Worm (Caenorhabditis elegans): Measurements from ENCODE around the gene Y54G2A.36.
"Not testable (repeated sequence)": the region's sequence is repeated elsewhere in the genome, so short reads cannot be mapped to it uniquely, and the experiment has no call there.

Gene Y54G2A.36

DNA sequence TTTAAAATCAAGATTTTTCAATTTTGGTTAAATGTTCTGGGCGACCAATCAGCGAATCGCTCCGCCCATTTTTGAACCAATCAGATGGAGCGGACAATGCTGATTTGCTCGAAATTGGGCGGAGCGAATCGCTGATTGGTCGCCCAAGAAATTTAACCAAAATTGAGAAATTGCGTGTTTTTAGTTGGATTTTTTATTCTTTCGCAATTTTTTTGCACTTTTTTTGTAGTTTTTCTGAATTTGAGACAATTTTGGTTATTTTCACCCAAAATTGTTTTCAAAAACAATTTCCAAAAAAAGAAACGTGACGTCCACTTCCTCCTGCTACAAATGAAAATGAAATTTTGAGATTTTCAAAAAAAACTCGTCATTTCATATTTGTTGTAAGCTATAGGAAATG, 10.8 kb upstream of the Y54G2A.36 start, which contains the start of gene dml-1:
Gene dml-1, plus strand, starts transcription at position 301 of the 400 bp plus-strand sequence.
- TF ChIP-seq tab-1 (GFP tag; IDR thresholded peaks at IDR 0.05) (no peak), T22C8.4 (GFP tag; IDR thresholded peaks at IDR 0.05) (no peak), ztf-23 (GFP tag; IDR thresholded peaks at IDR 0.05) (no peak), med-1 (GFP tag; optimal IDR thresholded peaks at IDR 0.05; ENCODE audit: insufficient read depth) (no peak), klf-2 (GFP tag; conservative IDR thresholded peaks at IDR 0.05) (no peak), ref-1 (GFP tag; conservative IDR thresholded peaks at IDR 0.05) (no peak), flt-1 (GFP tag; IDR thresholded peaks at IDR 0.05) (no peak), cog-1 (tag; optimal IDR thresholded peaks at IDR 0.05) (no peak), ztf-29 (GFP tag; IDR thresholded peaks at IDR 0.05) (no peak)

DNA sequence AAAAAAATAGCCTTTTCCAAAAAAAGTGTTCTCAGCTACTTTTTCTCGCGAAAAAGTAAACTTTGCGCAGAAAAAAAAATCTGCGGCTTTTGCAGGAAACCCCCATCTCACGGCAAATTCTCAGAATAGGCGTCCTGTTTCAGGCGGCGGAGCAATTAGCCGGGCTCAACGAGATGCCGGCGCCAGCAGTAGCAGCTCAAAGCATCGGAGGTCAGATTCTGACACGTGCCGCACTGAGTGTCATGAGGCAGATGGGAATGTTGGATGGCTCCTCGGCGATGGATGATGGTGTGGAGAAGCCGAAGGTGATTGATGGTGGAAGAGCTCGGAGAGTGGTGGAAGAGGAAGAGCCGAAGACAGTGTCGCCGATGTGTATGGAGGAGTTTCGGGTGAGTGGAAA, 10.2 kb upstream of the Y54G2A.36 start:
- TF ChIP-seq cog-1 (tag; optimal IDR thresholded peaks at IDR 0.05) (no peak), T22C8.4 (GFP tag; IDR thresholded peaks at IDR 0.05) (no peak), ztf-29 (GFP tag; IDR thresholded peaks at IDR 0.05) (no peak), med-1 (GFP tag; optimal IDR thresholded peaks at IDR 0.05; ENCODE audit: insufficient read depth) (no peak)

DNA sequence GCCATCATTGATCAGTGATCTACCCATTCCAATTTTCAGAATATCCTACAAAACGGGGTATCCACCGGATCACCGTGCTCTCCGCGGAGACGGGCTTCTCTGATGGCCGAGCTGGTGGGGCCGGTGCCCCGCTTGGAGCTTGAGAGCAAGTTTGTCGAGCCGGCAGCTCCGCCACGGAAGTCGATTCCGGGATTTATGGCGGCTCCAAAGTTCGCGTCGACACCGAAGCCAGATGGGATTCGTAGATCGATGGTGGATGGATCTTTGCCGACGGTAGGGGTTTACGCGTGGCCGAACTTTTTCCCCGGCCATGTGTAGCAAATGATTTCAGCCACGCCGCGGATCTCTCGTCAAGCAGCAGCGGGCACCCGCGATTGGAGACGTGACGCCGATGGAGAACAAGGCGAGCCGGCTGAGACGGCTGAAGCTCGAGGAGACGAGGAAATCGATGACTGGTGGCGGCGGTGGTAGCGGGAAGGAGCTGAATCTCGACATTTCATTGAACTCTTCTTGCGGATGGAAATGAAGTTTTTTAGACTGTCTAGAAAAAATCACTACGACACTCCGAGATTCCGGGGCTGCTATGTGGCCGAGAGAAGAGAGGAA, 8.9 kb upstream of the Y54G2A.36 start:
- TF ChIP-seq ztf-29 (GFP tag; IDR thresholded peaks at IDR 0.05) (no peak), T22C8.4 (GFP tag; IDR thresholded peaks at IDR 0.05) (no peak), cog-1 (tag; optimal IDR thresholded peaks at IDR 0.05) (no peak), tab-1 (GFP tag; IDR thresholded peaks at IDR 0.05) (no peak), ref-1 (GFP tag; conservative IDR thresholded peaks at IDR 0.05) (no peak), flt-1 (GFP tag; IDR thresholded peaks at IDR 0.05) (no peak), klf-2 (GFP tag; conservative IDR thresholded peaks at IDR 0.05) (no peak), ztf-23 (GFP tag; IDR thresholded peaks at IDR 0.05) (no peak), med-1 (GFP tag; optimal IDR thresholded peaks at IDR 0.05; ENCODE audit: insufficient read depth) (no peak)

DNA sequence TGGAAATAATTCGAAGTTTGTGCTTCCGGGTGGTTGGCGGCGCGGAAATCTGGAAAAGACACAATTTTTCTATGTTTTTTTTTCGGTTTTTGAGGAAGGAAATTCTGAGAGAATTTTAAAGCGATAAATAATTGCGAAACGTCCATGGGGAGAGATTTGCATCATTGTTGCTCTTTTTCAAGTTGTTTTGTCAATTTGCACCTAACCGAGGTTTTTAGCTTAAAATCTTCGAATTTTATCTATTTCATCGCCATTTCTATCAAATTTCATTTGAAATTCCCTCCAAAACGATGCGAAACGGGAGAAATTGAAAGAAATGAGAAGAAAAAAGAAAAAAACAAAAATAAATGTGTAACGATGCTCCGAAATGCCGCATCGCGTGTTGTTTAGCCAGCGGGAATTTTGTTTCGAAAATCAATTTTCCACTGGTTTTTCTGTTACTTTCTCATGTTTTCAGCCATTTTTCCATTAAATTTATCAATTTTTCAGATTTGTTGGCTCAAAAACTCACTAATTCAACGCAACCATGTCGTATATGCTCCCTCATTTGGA, 7.0 kb upstream of the Y54G2A.36 start, which contains the start of the genes nprt-1 and dib-1:
Gene nprt-1, minus strand, starts transcription at position 51 of the 552 bp plus-strand sequence.
Gene dib-1, plus strand, starts transcription at position 482 of the 552 bp plus-strand sequence.
- no peak for TF ChIP-seq ztf-29 (GFP tag; IDR thresholded peaks at IDR 0.05)
- TF ChIP-seq ref-1 (GFP tag; conservative IDR thresholded peaks at IDR 0.05) = no peak
- TF ChIP-seq ztf-23 (GFP tag; IDR thresholded peaks at IDR 0.05) = no peak
- TF ChIP-seq cog-1 (tag; optimal IDR thresholded peaks at IDR 0.05) = no peak
- no peak for TF ChIP-seq tab-1 (GFP tag; IDR thresholded peaks at IDR 0.05)
- TF ChIP-seq T22C8.4 (GFP tag; IDR thresholded peaks at IDR 0.05) = no peak
- TF ChIP-seq klf-2 (GFP tag; conservative IDR thresholded peaks at IDR 0.05) = no peak
- TF ChIP-seq flt-1 (GFP tag; IDR thresholded peaks at IDR 0.05) = no peak
- TF ChIP-seq med-1 (GFP tag; optimal IDR thresholded peaks at IDR 0.05; ENCODE audit: insufficient read depth) = no peak

DNA sequence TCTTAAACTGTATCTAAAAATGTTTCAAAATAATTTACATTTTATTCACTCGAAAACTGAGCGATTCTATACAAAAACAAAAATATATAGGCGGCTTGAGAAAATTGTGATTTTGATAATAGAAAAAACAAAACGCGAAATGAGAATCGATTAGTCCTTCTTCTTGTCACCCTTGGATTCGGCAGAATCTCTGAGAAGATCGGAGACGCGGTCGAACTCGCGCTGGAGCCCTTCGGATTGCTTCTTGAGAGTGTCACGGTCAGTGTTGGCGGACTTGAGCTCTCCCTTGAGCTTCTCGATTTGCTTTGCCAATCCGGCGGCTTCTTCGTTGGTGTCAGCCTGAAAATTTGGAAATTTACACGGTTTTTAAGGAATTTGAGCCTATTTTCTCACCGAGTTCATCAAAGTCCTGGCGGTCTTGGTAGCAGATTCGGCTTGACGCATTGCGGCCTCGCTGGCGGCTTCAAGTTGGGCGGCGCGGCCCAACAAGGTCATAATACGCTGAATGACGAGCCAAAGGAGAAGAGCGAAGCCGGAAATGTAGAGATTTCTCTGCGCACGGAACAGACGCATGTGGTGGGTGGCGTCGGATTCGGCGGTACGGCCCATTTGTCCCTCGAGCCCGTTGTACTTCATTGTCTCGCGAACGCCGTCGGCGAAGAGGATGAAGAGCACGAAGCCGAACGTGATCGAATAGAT, 5.8 kb upstream of the Y54G2A.36 start:
- TF ChIP-seq ref-1 (GFP tag; conservative IDR thresholded peaks at IDR 0.05) (no peak), tab-1 (GFP tag; IDR thresholded peaks at IDR 0.05) (no peak), T22C8.4 (GFP tag; IDR thresholded peaks at IDR 0.05) (no peak), med-1 (GFP tag; optimal IDR thresholded peaks at IDR 0.05; ENCODE audit: insufficient read depth) (no peak), klf-2 (GFP tag; conservative IDR thresholded peaks at IDR 0.05) (no peak), flt-1 (GFP tag; IDR thresholded peaks at IDR 0.05) (no peak), ztf-29 (GFP tag; IDR thresholded peaks at IDR 0.05) (no peak), cog-1 (tag; optimal IDR thresholded peaks at IDR 0.05) (no peak), ztf-23 (GFP tag; IDR thresholded peaks at IDR 0.05) (no peak)

DNA sequence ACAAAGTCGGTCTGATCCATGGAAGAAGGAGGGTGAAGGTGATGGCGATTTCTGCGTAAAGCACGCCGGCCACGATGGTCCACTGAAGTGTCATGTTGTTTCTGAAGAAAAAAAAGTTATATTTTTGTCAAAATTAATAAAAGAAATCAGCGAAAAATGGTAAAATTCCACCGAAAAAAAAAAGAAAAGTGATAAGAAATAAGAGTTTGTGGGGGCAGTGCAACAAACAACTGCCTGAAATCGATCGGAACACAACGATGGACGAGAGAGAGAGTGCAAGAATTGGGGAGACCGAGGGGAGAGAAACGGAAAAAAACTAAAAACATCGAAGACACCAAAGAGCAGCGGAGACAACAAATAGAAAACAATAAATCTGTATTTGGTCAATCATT, 5.1 kb upstream of the Y54G2A.36 start, which contains the start of gene Y54G2A.18:
Gene Y54G2A.18, minus strand, starts transcription at position 101 of the 392 bp plus-strand sequence.
- no peak for TF ChIP-seq klf-2 (GFP tag; conservative IDR thresholded peaks at IDR 0.05)
- no peak for TF ChIP-seq ztf-29 (GFP tag; IDR thresholded peaks at IDR 0.05)
- TF ChIP-seq med-1 (GFP tag; optimal IDR thresholded peaks at IDR 0.05; ENCODE audit: insufficient read depth) = no peak
- no peak for TF ChIP-seq tab-1 (GFP tag; IDR thresholded peaks at IDR 0.05)
- TF ChIP-seq ztf-23 (GFP tag; IDR thresholded peaks at IDR 0.05) = no peak
- TF ChIP-seq ref-1 (GFP tag; conservative IDR thresholded peaks at IDR 0.05) = no peak
- TF ChIP-seq cog-1 (tag; optimal IDR thresholded peaks at IDR 0.05) = no peak

DNA sequence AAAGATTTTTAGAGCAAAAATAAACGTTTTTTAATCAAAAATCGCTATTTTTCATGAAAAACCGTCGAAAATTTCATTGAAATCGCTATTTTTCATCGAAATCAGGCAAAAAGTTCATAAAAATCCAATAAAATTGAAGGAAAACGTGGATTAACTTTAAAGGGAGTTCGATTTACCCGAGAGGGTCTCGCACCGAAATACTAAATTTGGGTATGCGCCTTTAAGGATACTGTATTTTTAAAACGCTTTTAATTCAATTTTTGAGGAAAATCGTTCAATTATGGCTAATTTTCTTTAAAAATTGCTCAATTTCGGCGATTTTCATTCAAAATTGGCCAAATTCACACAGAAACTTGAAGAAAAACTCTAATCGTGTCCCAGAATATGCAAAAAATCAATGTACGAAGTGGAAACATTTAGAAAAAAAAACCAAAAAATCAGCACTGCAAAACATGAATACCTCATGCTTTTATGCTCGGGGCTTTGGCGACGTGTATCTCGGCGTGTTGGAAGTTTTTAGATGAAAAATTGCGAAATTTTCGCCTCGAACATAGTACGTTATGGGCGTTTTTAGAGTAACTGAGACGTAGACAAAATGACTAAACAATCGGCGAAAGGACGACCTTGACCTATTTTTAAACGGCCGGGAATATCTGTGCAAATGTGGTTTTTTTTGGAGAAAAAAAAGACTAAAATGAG, 4.6 kb upstream of the Y54G2A.36 start:
- TF ChIP-seq klf-2 (GFP tag; conservative IDR thresholded peaks at IDR 0.05) = no peak
- TF ChIP-seq med-1 (GFP tag; optimal IDR thresholded peaks at IDR 0.05; ENCODE audit: insufficient read depth) = no peak
- no peak for TF ChIP-seq T22C8.4 (GFP tag; IDR thresholded peaks at IDR 0.05)
- no peak for TF ChIP-seq cog-1 (tag; optimal IDR thresholded peaks at IDR 0.05)
- TF ChIP-seq ztf-23 (GFP tag; IDR thresholded peaks at IDR 0.05) = no peak
- TF ChIP-seq ztf-29 (GFP tag; IDR thresholded peaks at IDR 0.05) = no peak
- TF ChIP-seq flt-1 (GFP tag; IDR thresholded peaks at IDR 0.05) = no peak
- no peak for TF ChIP-seq ref-1 (GFP tag; conservative IDR thresholded peaks at IDR 0.05)
- TF ChIP-seq tab-1 (GFP tag; IDR thresholded peaks at IDR 0.05) = no peak

DNA sequence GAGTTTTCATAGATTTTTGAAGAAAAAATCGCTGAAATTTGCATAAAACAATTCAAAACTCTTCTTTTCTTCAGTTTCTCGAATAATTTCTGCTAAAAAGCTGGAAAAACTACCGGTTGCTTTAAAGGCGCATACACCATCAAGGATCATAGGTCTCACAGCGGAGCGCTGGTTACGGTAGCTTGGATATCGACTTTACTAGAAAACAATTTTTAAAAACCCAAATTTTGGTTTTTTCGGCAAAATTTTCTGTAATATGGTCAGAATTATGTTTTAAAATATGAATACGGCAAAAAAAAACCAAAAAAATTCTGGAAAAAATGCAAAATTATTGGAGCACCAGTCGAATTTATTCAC, 4.0 kb upstream of the Y54G2A.36 start:
- no peak for TF ChIP-seq cog-1 (tag; optimal IDR thresholded peaks at IDR 0.05)
- no peak for TF ChIP-seq ztf-29 (GFP tag; IDR thresholded peaks at IDR 0.05)
- TF ChIP-seq T22C8.4 (GFP tag; IDR thresholded peaks at IDR 0.05) = no peak
- no peak for TF ChIP-seq tab-1 (GFP tag; IDR thresholded peaks at IDR 0.05)
- TF ChIP-seq klf-2 (GFP tag; conservative IDR thresholded peaks at IDR 0.05) = no peak
- TF ChIP-seq med-1 (GFP tag; optimal IDR thresholded peaks at IDR 0.05; ENCODE audit: insufficient read depth) = no peak
- no peak for TF ChIP-seq ztf-23 (GFP tag; IDR thresholded peaks at IDR 0.05)
- TF ChIP-seq ref-1 (GFP tag; conservative IDR thresholded peaks at IDR 0.05) = no peak
- no peak for TF ChIP-seq flt-1 (GFP tag; IDR thresholded peaks at IDR 0.05)

DNA sequence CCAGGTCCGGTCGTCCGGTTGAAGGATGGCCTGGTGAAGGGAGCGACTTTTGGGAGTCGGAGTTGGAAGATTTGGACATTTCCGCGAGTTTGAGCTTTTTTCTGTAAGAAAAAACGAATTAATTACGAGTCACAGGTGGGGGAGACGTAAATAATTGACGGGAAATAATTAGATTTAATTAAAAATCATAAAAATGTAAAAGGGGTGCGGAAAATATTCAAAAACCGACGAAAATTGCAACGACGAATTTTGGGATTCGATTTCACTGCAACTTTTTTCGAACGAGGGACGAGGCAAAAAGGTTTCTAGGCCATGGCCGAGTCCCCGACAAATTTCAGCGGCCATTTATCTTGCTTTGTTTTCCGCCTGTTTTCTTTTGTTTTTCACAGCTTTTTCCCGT, 2.9 kb upstream of the Y54G2A.36 start, which contains the start of gene Y54G2A.19:
Gene Y54G2A.19, minus strand, starts transcription at position 101 of the 400 bp plus-strand sequence.
- not testable (repeated sequence) for TF ChIP-seq klf-2 (GFP tag; conservative IDR thresholded peaks at IDR 0.05); cog-1 (tag; optimal IDR thresholded peaks at IDR 0.05); flt-1 (GFP tag; IDR thresholded peaks at IDR 0.05)
